Fruit fly (Drosophila melanogaster) whole organism, embryonic: Measurements from ENCODE around the gene CG10301.

Experiments used
- Atf3 ChIP-seq: fragments of 200-800 bp; sonication (Bioruptor generic); optimal IDR thresholded peaks from 3 replicates; lab custom pipeline; 2016; ENCODE audit warnings: missing biosample characterization, missing genetic modification characterization
- Bdp1 ChIP-seq: fragments of 200-800 bp; sonication (Bioruptor generic); optimal IDR thresholded peaks from 3 replicates; lab custom pipeline; 2016; ENCODE audit warnings: missing biosample characterization, missing genetic modification characterization
- BtbVII ChIP-seq: fragments of 200-800 bp; sonication (Bioruptor generic); optimal IDR thresholded peaks from 3 replicates; lab custom pipeline; 2017; ENCODE audit warnings: missing biosample characterization, mild to moderate bottlenecking, missing genetic modification characterization
- CG10209 ChIP-seq: fragments of 200-800 bp; sonication (Bioruptor generic); optimal IDR thresholded peaks from 3 replicates; lab custom pipeline; 2017; ENCODE audit warnings: missing biosample characterization, mild to moderate bottlenecking, missing genetic modification characterization, missing genetic modification reagents
- CG10462 ChIP-seq: fragments of 200-800 bp; sonication (Bioruptor generic); optimal IDR thresholded peaks from 2 replicates; lab custom pipeline; 2016; ENCODE audit warnings: missing biosample characterization, missing genetic modification characterization
- CG11247 ChIP-seq: fragments of 200-800 bp; sonication (Bioruptor generic); IDR thresholded peaks from 2 replicates; pipeline ENCODE4 v1.3.6; 2022; ENCODE audit warnings: missing biosample characterization, missing genetic modification characterization
- CG13424 ChIP-seq: fragments of 200-800 bp; sonication (Bioruptor generic); optimal IDR thresholded peaks from 2 replicates; lab custom pipeline; 2019; ENCODE audit warnings: missing biosample characterization, mild to moderate bottlenecking, missing genetic modification characterization, moderate library complexity
- CG14441 ChIP-seq: fragments of 200-800 bp; sonication (Bioruptor generic); IDR thresholded peaks from 2 replicates; pipeline ENCODE4 v1.3.6; 2022; ENCODE audit warnings: missing biosample characterization, missing genetic modification characterization
- CG17802 ChIP-seq: fragments of 200-800 bp; sonication (Bioruptor generic); optimal IDR thresholded peaks from 2 replicates; lab custom pipeline; 2018; ENCODE audit warnings: missing biosample characterization, mild to moderate bottlenecking, missing genetic modification characterization, moderate library complexity
- CG2678 ChIP-seq: fragments of 200-800 bp; sonication (Bioruptor generic); optimal IDR thresholded peaks from 3 replicates; lab custom pipeline; 2019; ENCODE audit warnings: missing biosample characterization, mild to moderate bottlenecking, missing genetic modification characterization, moderate library complexity
- CG2875 ChIP-seq: fragments of 200-800 bp; sonication (Bioruptor generic); optimal IDR thresholded peaks from 2 replicates; lab custom pipeline; 2017; ENCODE audit warnings: missing biosample characterization, mild to moderate bottlenecking, missing genetic modification characterization, missing genetic modification reagents
- CG3163 ChIP-seq: fragments of 200-800 bp; sonication (Bioruptor generic); optimal IDR thresholded peaks from 3 replicates; lab custom pipeline; 2016; ENCODE audit warnings: missing biosample characterization, missing genetic modification characterization
- CG3281 ChIP-seq: fragments of 200-800 bp; sonication (Bioruptor generic); optimal IDR thresholded peaks from 3 replicates; lab custom pipeline; 2017; ENCODE audit warnings: missing biosample characterization, mild to moderate bottlenecking, missing genetic modification characterization
- CG33557 ChIP-seq: fragments of 200-800 bp; sonication (Bioruptor generic); optimal IDR thresholded peaks from 2 replicates; lab custom pipeline; 2019; ENCODE audit warnings: missing biosample characterization, mild to moderate bottlenecking, missing genetic modification characterization, moderate library complexity
- CG3847 ChIP-seq: fragments of 200-800 bp; sonication (Bioruptor generic); IDR thresholded peaks from 2 replicates; pipeline ENCODE4 v1.3.6; 2022; ENCODE audit warnings: missing biosample characterization, missing genetic modification characterization
- CG4854 ChIP-seq: fragments of 200-800 bp; sonication (Bioruptor generic); optimal IDR thresholded peaks from 2 replicates; lab custom pipeline; 2016; ENCODE audit warnings: missing biosample characterization, missing genetic modification characterization, inconsistent platforms
- CG5180 ChIP-seq: fragments of 200-800 bp; sonication (Bioruptor generic); optimal IDR thresholded peaks from 3 replicates; lab custom pipeline; 2017; ENCODE audit warnings: missing biosample characterization, missing genetic modification characterization, mild to moderate bottlenecking, moderate library complexity, missing genetic modification reagents
- CG6791 ChIP-seq: fragments of 200-800 bp; sonication (Bioruptor generic); IDR thresholded peaks from 3 replicates; pipeline ENCODE4 v1.3.6; 2022; ENCODE audit warnings: missing biosample characterization, missing genetic modification characterization; ENCODE audit not compliant: partially characterized antibody
- CTCF ChIP-seq: fragments of 200-800 bp; sonication (Bioruptor generic); optimal IDR thresholded peaks from 2 replicates; lab custom pipeline; 2017; ENCODE audit warnings: missing biosample characterization, mild to moderate bottlenecking, missing genetic modification characterization, moderate library complexity
- Chrac-16 ChIP-seq: fragments of 200-800 bp; sonication (Bioruptor generic); optimal IDR thresholded peaks from 3 replicates; lab custom pipeline; 2016; ENCODE audit warnings: missing biosample characterization, missing genetic modification characterization
- D ChIP-seq, 2 experiments: fragments of 200-800 bp in 1 of 2; fragments of >200 bp in 1 of 2; sonication (Bioruptor generic) in 1 of 2; optimal IDR thresholded peaks; 2 replicates in 1 of 2; 3 replicates in 1 of 2; lab custom pipeline; 2017; ENCODE audit warnings: mild to moderate bottlenecking in 1 of 2, missing biosample characterization in 1 of 2, missing genetic modification characterization in 1 of 2, missing genetic modification reagents in 1 of 2
- Dref ChIP-seq: fragments of 200-800 bp; sonication (Bioruptor generic); IDR thresholded peaks from 2 replicates; pipeline ENCODE4 v1.3.6; 2022; ENCODE audit warnings: missing biosample characterization, missing genetic modification characterization
- Hmx ChIP-seq: fragments of 200-800 bp; sonication (Bioruptor generic); optimal IDR thresholded peaks from 2 replicates; lab custom pipeline; 2016; ENCODE audit warnings: missing biosample characterization, missing genetic modification characterization
- Lpt ChIP-seq: fragments of >200 bp; optimal IDR thresholded peaks from 2 replicates; lab custom pipeline; 2018; ENCODE audit warnings: missing biosample characterization, missing genetic modification characterization
- Mrtf ChIP-seq: fragments of 200-800 bp; sonication (Bioruptor generic); IDR thresholded peaks from 3 replicates; pipeline ENCODE4 v1.3.6; 2022; ENCODE audit warnings: missing biosample characterization, missing genetic modification characterization
- Oli ChIP-seq: fragments of 200-800 bp; sonication (Bioruptor generic); optimal IDR thresholded peaks from 2 replicates; lab custom pipeline; 2018; ENCODE audit warnings: missing biosample characterization, mild to moderate bottlenecking, missing genetic modification characterization, moderate library complexity
- Opbp ChIP-seq: fragments of 200-800 bp; sonication (Bioruptor generic); IDR thresholded peaks from 3 replicates; pipeline ENCODE4 v1.3.6; 2022; ENCODE audit warnings: missing biosample characterization, missing genetic modification characterization; ENCODE audit not compliant: partially characterized antibody
- Pdp1 ChIP-seq, 2 experiments: fragments of 200-800 bp; sonication (Bioruptor generic); optimal IDR thresholded peaks; 3 replicates each; lab custom pipeline; 2016; ENCODE audit warnings: missing biosample characterization in 2 of 2, missing genetic modification characterization in 2 of 2, mild to moderate bottlenecking in 1 of 2, moderate library complexity in 1 of 2
- Scr ChIP-seq: fragments of 200-800 bp; sonication (Bioruptor generic); IDR thresholded peaks from 2 replicates; pipeline ENCODE4 v1.3.6; 2022; ENCODE audit warnings: missing biosample characterization, missing genetic modification characterization; ENCODE audit not compliant: partially characterized antibody
- Sox100B ChIP-seq: fragments of 200-800 bp; sonication (Bioruptor generic); optimal IDR thresholded peaks from 3 replicates; lab custom pipeline; 2018; ENCODE audit warnings: missing biosample characterization, mild to moderate bottlenecking, missing genetic modification characterization
- Stat92E ChIP-seq, 3 experiments: fragments of >200 bp in 2 of 3; fragments of 200-800 bp in 1 of 3; sonication (Bioruptor generic) in 1 of 3; optimal IDR thresholded peaks; 2 replicates each; lab custom pipeline; 2017 to 2019; ENCODE audit warnings: missing biosample characterization in 3 of 3, missing genetic modification characterization in 3 of 3, mild to moderate bottlenecking in 1 of 3, moderate library complexity in 1 of 3
- abd-A ChIP-seq: fragments of 200-800 bp; sonication (Bioruptor generic); optimal IDR thresholded peaks from 3 replicates; lab custom pipeline; 2019; ENCODE audit warnings: missing biosample characterization, mild to moderate bottlenecking, missing genetic modification characterization, moderate library complexity
- bcd ChIP-seq: fragments of 200-800 bp; sonication (Bioruptor generic); optimal IDR thresholded peaks from 2 replicates; lab custom pipeline; 2017; ENCODE audit warnings: missing biosample characterization, mild to moderate bottlenecking, missing genetic modification characterization
- chif ChIP-seq, 2 experiments: fragments of 200-800 bp; sonication (Bioruptor generic); optimal IDR thresholded peaks; 3 replicates each; lab custom pipeline; 2016; ENCODE audit warnings: missing biosample characterization in 2 of 2, missing genetic modification characterization in 2 of 2
- dan ChIP-seq: fragments of 200-800 bp; sonication (Bioruptor generic); IDR thresholded peaks from 2 replicates; pipeline ENCODE4 v1.3.6; 2022; ENCODE audit warnings: missing biosample characterization, missing genetic modification characterization
- ems ChIP-seq: fragments of 200-800 bp; sonication (Bioruptor generic); optimal IDR thresholded peaks from 3 replicates; lab custom pipeline; 2016; ENCODE audit warnings: missing biosample characterization, missing genetic modification characterization
- fd96Cb ChIP-seq: fragments of 200-800 bp; sonication (Bioruptor generic); optimal IDR thresholded peaks from 2 replicates; lab custom pipeline; 2018; ENCODE audit warnings: missing biosample characterization, mild to moderate bottlenecking, missing genetic modification characterization, moderate library complexity
- fru ChIP-seq: fragments of >200 bp; optimal IDR thresholded peaks from 2 replicates; lab custom pipeline; 2017
- gsb ChIP-seq: fragments of 200-800 bp; sonication (Bioruptor generic); IDR thresholded peaks from 2 replicates; pipeline ENCODE4 v1.3.6; 2022; ENCODE audit warnings: missing biosample characterization, missing genetic modification characterization
- gt ChIP-seq: fragments of 200-800 bp; sonication (Bioruptor generic); IDR thresholded peaks from 2 replicates; pipeline ENCODE4 v1.3.6; 2022; ENCODE audit warnings: missing biosample characterization, missing genetic modification characterization
- hb ChIP-seq: fragments of 200-800 bp; sonication (Bioruptor generic); IDR thresholded peaks from 3 replicates; pipeline ENCODE4 v1.3.6; 2022; ENCODE audit warnings: missing biosample characterization, missing genetic modification characterization; ENCODE audit not compliant: partially characterized antibody
- mirr ChIP-seq: fragments of 200-800 bp; sonication (Bioruptor generic); optimal IDR thresholded peaks from 3 replicates; lab custom pipeline; 2018; ENCODE audit warnings: missing biosample characterization, mild to moderate bottlenecking, missing genetic modification characterization
- nom ChIP-seq: fragments of 200-800 bp; sonication (Bioruptor generic); optimal IDR thresholded peaks from 2 replicates; lab custom pipeline; 2017; ENCODE audit warnings: missing biosample characterization, missing genetic modification characterization, mild to moderate bottlenecking, moderate library complexity, missing genetic modification reagents
- pho ChIP-seq: fragments of 200-800 bp; sonication (Bioruptor generic); optimal IDR thresholded peaks from 2 replicates; lab custom pipeline; 2016; ENCODE audit warnings: missing biosample characterization, missing genetic modification characterization
- rib ChIP-seq: fragments of 200-800 bp; sonication (Bioruptor generic); IDR thresholded peaks from 2 replicates; pipeline ENCODE4 v1.3.6; 2022; ENCODE audit warnings: missing biosample characterization, missing genetic modification characterization
- run ChIP-seq: fragments of 200-800 bp; sonication (Bioruptor generic); optimal IDR thresholded peaks from 3 replicates; lab custom pipeline; 2018; ENCODE audit warnings: missing biosample characterization, mild to moderate bottlenecking, missing genetic modification characterization
- vfl ChIP-seq: fragments of 200-800 bp; sonication (Bioruptor generic); optimal IDR thresholded peaks from 2 replicates; lab custom pipeline; 2016; ENCODE audit warnings: missing biosample characterization, missing genetic modification characterization
- vvl ChIP-seq: fragments of 200-800 bp; sonication (Bioruptor generic); IDR thresholded peaks from 2 replicates; pipeline ENCODE4 v1.3.6; 2022; ENCODE audit warnings: missing biosample characterization, missing genetic modification characterization
- z ChIP-seq: fragments of 200-800 bp; sonication (Bioruptor generic); IDR thresholded peaks from 3 replicates; pipeline ENCODE4 v1.3.6; 2022; ENCODE audit warnings: missing biosample characterization, missing genetic modification characterization

CG10301 gene

dm6 chr3R:23723381-23724034 is 13.6 kb downstream of the CG10301 start (continued):
- peak in 1 of 3 experiments; percentile 47 for TF ChIP-seq Stat92E (GFP tag; optimal IDR thresholded peaks at IDR 0.05; lab: Kevin White, UChicago)
- no peak for TF ChIP-seq Scr (GFP tag; lab: Robert Waterston, UW)
- TF ChIP-seq Opbp (GFP tag; lab: Robert Waterston, UW) = no peak
- TF ChIP-seq CG13424 (tag; lab: Kevin White, UChicago) = peak; percentile 27
- TF ChIP-seq Pdp1 (GFP tag; optimal IDR thresholded peaks at IDR 0.05; lab: Kevin White, UChicago) = peak; percentile 29 to 89
- no peak for TF ChIP-seq CG3847 (GFP tag; lab: Robert Waterston, UW)
- peak; percentile 37 for TF ChIP-seq CG4854
- TF ChIP-seq Sox100B (GFP tag; lab: Kevin White, UChicago) = peak; percentile 64
- no peak for TF ChIP-seq CG11247 (GFP tag; lab: Robert Waterston, UW)
- TF ChIP-seq CG5180 (GFP tag; lab: Kevin White, UChicago) = peak; percentile 78
- no peak for TF ChIP-seq CTCF (GFP tag; lab: Kevin White, UChicago)
- no peak for TF ChIP-seq CG6791 (GFP tag; lab: Robert Waterston, UW)
- TF ChIP-seq run (tag; lab: Kevin White, UChicago) = peak; percentile 43
- TF ChIP-seq ems (GFP tag; lab: Kevin White, UChicago) = peak; percentile 23
- no peak for TF ChIP-seq D (optimal IDR thresholded peaks at IDR 0.05; lab: Kevin White, UChicago)
- peak; percentile 31 for TF ChIP-seq D (GFP tag; optimal IDR thresholded peaks at IDR 0.05; lab: Kevin White, UChicago)
- peak; percentile 83 for TF ChIP-seq CG2678
- TF ChIP-seq Lpt (GFP tag; lab: Kevin White, UChicago) = no peak
- peak; percentile 31 for TF ChIP-seq CG10209 (GFP tag; lab: Kevin White, UChicago)
- no peak for TF ChIP-seq Atf3 (GFP tag; lab: Kevin White, UChicago)
- TF ChIP-seq mirr = peak; percentile 74
- no peak for TF ChIP-seq CG3163 (GFP tag; lab: Kevin White, UChicago)
- TF ChIP-seq CG3281 (GFP tag; lab: Kevin White, UChicago) = no peak
- TF ChIP-seq gsb (GFP tag; lab: Robert Waterston, UW) = peak; percentile 59; the same call in 1 of the 2 replicates
- no peak for TF ChIP-seq pho (GFP tag; lab: Kevin White, UChicago)
- no peak for TF ChIP-seq Dref (GFP tag; lab: Robert Waterston, UW)
- no peak for TF ChIP-seq gt
- peak; percentile 3; the same call in 1 of the 2 replicates for TF ChIP-seq rib (GFP tag; lab: Robert Waterston, UW)
- peak; percentile 43; the same call in 1 of the 2 replicates for TF ChIP-seq CG14441 (GFP tag; lab: Robert Waterston, UW)
- no peak for TF ChIP-seq fru (lab: Kevin White, UChicago)
- TF ChIP-seq Hmx (GFP tag; lab: Kevin White, UChicago) = no peak
- peak; percentile 20 for TF ChIP-seq Bdp1 (GFP tag; lab: Kevin White, UChicago)
- no peak for TF ChIP-seq Mrtf (GFP tag; lab: Robert Waterston, UW)
- TF ChIP-seq dan (GFP tag; lab: Robert Waterston, UW) = no peak
- TF ChIP-seq Oli (tag; lab: Kevin White, UChicago) = no peak
- no peak for TF ChIP-seq BtbVII (GFP tag; lab: Kevin White, UChicago)
- TF ChIP-seq hb (GFP tag; lab: Robert Waterston, UW) = no peak
- TF ChIP-seq CG2875 (GFP tag; lab: Kevin White, UChicago) = peak; percentile 68
- no peak for TF ChIP-seq Chrac-16 (GFP tag; lab: Kevin White, UChicago)
- peak; percentile 61 for TF ChIP-seq bcd (GFP tag; lab: Kevin White, UChicago)
- no peak for TF ChIP-seq vfl (GFP tag; lab: Kevin White, UChicago)
- peak; percentile 30 for TF ChIP-seq CG33557
- TF ChIP-seq nom (GFP tag; lab: Kevin White, UChicago) = peak; percentile 54
- peak; percentile 56; the same call in 1 of the 3 replicates for TF ChIP-seq z (GFP tag; lab: Robert Waterston, UW)
- no peak for TF ChIP-seq abd-A
- TF ChIP-seq vvl (GFP tag; lab: Robert Waterston, UW) = peak; percentile 78
- TF ChIP-seq chif (GFP tag; optimal IDR thresholded peaks at IDR 0.05; lab: Kevin White, UChicago) = peak in 1 of 2 experiments; percentile 35
- no peak for TF ChIP-seq CG17802 (tag; lab: Kevin White, UChicago)
- peak; percentile 3 for TF ChIP-seq fd96Cb (tag; lab: Kevin White, UChicago)
- TF ChIP-seq CG10462 (GFP tag; lab: Kevin White, UChicago) = peak; percentile 21
